Fruit fly (Drosophila melanogaster) whole organism, embryonic: ENCODE measurements around the gene CG18675.

Experiments used
- Atf6 ChIP-seq: fragments of 200-800 bp; sonication (Bioruptor generic); IDR thresholded peaks from 2 replicates; pipeline ENCODE4 v1.3.6; 2022; ENCODE audit warnings: missing biosample characterization, missing genetic modification characterization
- B-H1 ChIP-seq: fragments of 200-800 bp; sonication (Bioruptor generic); IDR thresholded peaks from 3 replicates; pipeline ENCODE4 v1.3.6; 2022; ENCODE audit warnings: missing biosample characterization, missing genetic modification characterization
- CG10209 ChIP-seq: fragments of 200-800 bp; sonication (Bioruptor generic); optimal IDR thresholded peaks from 3 replicates; lab custom pipeline; 2017; ENCODE audit warnings: missing biosample characterization, mild to moderate bottlenecking, missing genetic modification characterization, missing genetic modification reagents
- CG13123 ChIP-seq: fragments of 200-800 bp; sonication (Bioruptor generic); optimal IDR thresholded peaks from 2 replicates; lab custom pipeline; 2016; ENCODE audit warnings: missing biosample characterization, missing genetic modification characterization
- CG14050 ChIP-seq: fragments of 200-800 bp; sonication (Bioruptor generic); IDR thresholded peaks from 3 replicates; pipeline ENCODE4 v1.3.6; 2022; ENCODE audit warnings: missing biosample characterization, missing genetic modification characterization
- CG14667 ChIP-seq: fragments of 200-800 bp; sonication (Bioruptor generic); IDR thresholded peaks from 2 replicates; pipeline ENCODE4 v1.3.6; 2022; ENCODE audit warnings: missing biosample characterization, missing genetic modification characterization
- CG14710 ChIP-seq: fragments of 200-800 bp; sonication (Bioruptor generic); optimal IDR thresholded peaks from 3 replicates; lab custom pipeline; 2019; ENCODE audit warnings: missing biosample characterization, mild to moderate bottlenecking, missing genetic modification characterization, moderate library complexity
- CG15479 ChIP-seq: fragments of 200-800 bp; sonication (Bioruptor generic); optimal IDR thresholded peaks from 3 replicates; lab custom pipeline; 2019; ENCODE audit warnings: missing biosample characterization, mild to moderate bottlenecking, missing genetic modification characterization, moderate library complexity
- CG17361 ChIP-seq: fragments of 200-800 bp; sonication (Bioruptor generic); IDR thresholded peaks from 3 replicates; pipeline ENCODE4 v1.3.6; 2022; ENCODE audit warnings: missing biosample characterization, missing genetic modification characterization
- CG18599 ChIP-seq: fragments of 200-800 bp; sonication (Bioruptor generic); optimal IDR thresholded peaks from 3 replicates; lab custom pipeline; 2017; ENCODE audit warnings: missing biosample characterization, missing genetic modification characterization, mild to moderate bottlenecking, moderate library complexity, missing genetic modification reagents
- CG18619 ChIP-seq: fragments of 200-800 bp; sonication (Bioruptor generic); optimal IDR thresholded peaks from 3 replicates; lab custom pipeline; 2017; ENCODE audit warnings: missing biosample characterization, mild to moderate bottlenecking, missing genetic modification characterization
- CG2199 ChIP-seq: fragments of 200-800 bp; sonication (Bioruptor generic); IDR thresholded peaks from 3 replicates; pipeline ENCODE4 v1.3.6; 2022; ENCODE audit warnings: missing biosample characterization, missing genetic modification characterization
- CG31388 ChIP-seq: fragments of 200-800 bp; sonication (Bioruptor generic); optimal IDR thresholded peaks from 2 replicates; lab custom pipeline; 2016; ENCODE audit warnings: missing biosample characterization, missing genetic modification characterization
- CG34376 ChIP-seq: fragments of 200-800 bp; sonication (Bioruptor generic); optimal IDR thresholded peaks from 2 replicates; lab custom pipeline; 2018; ENCODE audit warnings: missing biosample characterization, mild to moderate bottlenecking, missing genetic modification characterization
- CG43689 ChIP-seq: fragments of 200-800 bp; sonication (Bioruptor generic); IDR thresholded peaks from 2 replicates; pipeline ENCODE4 v1.3.6; 2022; ENCODE audit warnings: missing biosample characterization, missing genetic modification characterization
- CG4424 ChIP-seq: fragments of 200-800 bp; sonication (Bioruptor generic); optimal IDR thresholded peaks from 3 replicates; lab custom pipeline; 2016; ENCODE audit warnings: missing biosample characterization, missing genetic modification characterization
- CG4730 ChIP-seq: fragments of 200-800 bp; sonication (Bioruptor generic); IDR thresholded peaks from 2 replicates; pipeline ENCODE4 v1.3.6; 2022; ENCODE audit warnings: missing biosample characterization, missing genetic modification characterization
- CrebB ChIP-seq: fragments of 200-800 bp; sonication (Bioruptor generic); optimal IDR thresholded peaks from 3 replicates; lab custom pipeline; 2018; ENCODE audit warnings: missing biosample characterization, mild to moderate bottlenecking, missing genetic modification characterization
- Dad ChIP-seq: fragments of 200-800 bp; sonication (Bioruptor generic); optimal IDR thresholded peaks from 3 replicates; lab custom pipeline; 2016; ENCODE audit warnings: missing biosample characterization, missing genetic modification characterization
- Dfd ChIP-seq, 2 experiments: fragments of >200 bp; optimal IDR thresholded peaks; 2 replicates each; lab custom pipeline; 2017; ENCODE audit warnings: missing biosample characterization in 2 of 2, missing genetic modification characterization in 2 of 2
- Drgx ChIP-seq: fragments of 200-800 bp; sonication (Bioruptor generic); IDR thresholded peaks from 2 replicates; pipeline ENCODE4 v1.3.6; 2022; ENCODE audit warnings: missing biosample characterization, missing genetic modification characterization
- GATAe ChIP-seq: fragments of 200-800 bp; sonication (Bioruptor generic); conservative IDR thresholded peaks from 2 replicates; pipeline ENCODE4 v1.3.6; 2022; ENCODE audit warnings: missing biosample characterization, missing genetic modification characterization
- NK7.1 ChIP-seq: fragments of 200-800 bp; sonication (Bioruptor generic); optimal IDR thresholded peaks from 3 replicates; lab custom pipeline; 2016; ENCODE audit warnings: missing biosample characterization, missing genetic modification characterization
- Ptx1 ChIP-seq: fragments of 200-800 bp; sonication (Bioruptor generic); IDR thresholded peaks from 2 replicates; pipeline ENCODE4 v1.3.6; 2022; ENCODE audit warnings: missing biosample characterization, missing genetic modification characterization
- Sry-β ChIP-seq: fragments of 200-800 bp; sonication (Bioruptor generic); optimal IDR thresholded peaks from 2 replicates; lab custom pipeline; 2018; ENCODE audit warnings: missing biosample characterization, mild to moderate bottlenecking, missing genetic modification characterization, moderate library complexity
- Ssrp ChIP-seq: fragments of 200-800 bp; sonication (Bioruptor generic); optimal IDR thresholded peaks from 2 replicates; lab custom pipeline; 2018; ENCODE audit warnings: missing biosample characterization, mild to moderate bottlenecking, missing genetic modification characterization, moderate library complexity
- Xbp1 ChIP-seq: fragments of 200-800 bp; sonication (Bioruptor generic); optimal IDR thresholded peaks from 3 replicates; lab custom pipeline; 2016; ENCODE audit warnings: missing biosample characterization, mild to moderate bottlenecking, missing genetic modification characterization
- amos ChIP-seq: fragments of 200-800 bp; sonication (Bioruptor generic); IDR thresholded peaks from 2 replicates; pipeline ENCODE4 v1.3.6; 2022; ENCODE audit warnings: missing biosample characterization, missing genetic modification characterization; ENCODE audit not compliant: partially characterized antibody
- bowl ChIP-seq: fragments of 200-800 bp; sonication (Bioruptor generic); IDR thresholded peaks from 2 replicates; pipeline ENCODE4 v1.3.6; 2022; ENCODE audit warnings: missing biosample characterization, missing genetic modification characterization
- bsh ChIP-seq, 2 experiments: fragments of 200-800 bp; sonication (Bioruptor generic); optimal IDR thresholded peaks; 2 replicates each; lab custom pipeline; 2017 to 2018; ENCODE audit warnings: mild to moderate bottlenecking in 2 of 2, missing biosample characterization in 2 of 2, missing genetic modification characterization in 2 of 2, moderate library complexity in 1 of 2
- btn ChIP-seq: fragments of 200-800 bp; sonication (Bioruptor generic); optimal IDR thresholded peaks from 2 replicates; lab custom pipeline; 2016; ENCODE audit warnings: missing biosample characterization, missing genetic modification characterization
- cad ChIP-seq: fragments of >200 bp; optimal IDR thresholded peaks from 2 replicates; lab custom pipeline; 2017; ENCODE audit warnings: missing biosample characterization, missing genetic modification characterization
- chm ChIP-seq: fragments of 200-800 bp; sonication (Bioruptor generic); IDR thresholded peaks from 2 replicates; pipeline ENCODE4 v1.3.6; 2022; ENCODE audit warnings: missing biosample characterization, missing genetic modification characterization
- dm ChIP-seq: fragments of 200-800 bp; sonication (Bioruptor generic); optimal IDR thresholded peaks from 3 replicates; lab custom pipeline; 2016; ENCODE audit warnings: missing biosample characterization, missing genetic modification characterization
- gsb-n ChIP-seq: fragments of 200-800 bp; sonication (Bioruptor generic); optimal IDR thresholded peaks from 3 replicates; lab custom pipeline; 2018; ENCODE audit warnings: missing biosample characterization, mild to moderate bottlenecking, missing genetic modification characterization
- jumu ChIP-seq: fragments of 200-800 bp; sonication (Bioruptor generic); optimal IDR thresholded peaks from 3 replicates; lab custom pipeline; 2016; ENCODE audit warnings: missing biosample characterization, missing genetic modification characterization
- knrl ChIP-seq: fragments of 200-800 bp; sonication (Bioruptor generic); IDR thresholded peaks from 3 replicates; pipeline ENCODE4 v1.3.6; 2022; ENCODE audit warnings: missing biosample characterization, missing genetic modification characterization; ENCODE audit not compliant: partially characterized antibody
- maf-S ChIP-seq: fragments of 200-800 bp; sonication (Bioruptor generic); optimal IDR thresholded peaks from 2 replicates; lab custom pipeline; 2016; ENCODE audit warnings: missing biosample characterization, missing genetic modification characterization
- mirr ChIP-seq: fragments of 200-800 bp; sonication (Bioruptor generic); optimal IDR thresholded peaks from 3 replicates; lab custom pipeline; 2018; ENCODE audit warnings: missing biosample characterization, mild to moderate bottlenecking, missing genetic modification characterization
- nerfin-1 ChIP-seq: fragments of 200-800 bp; sonication (Bioruptor generic); optimal IDR thresholded peaks from 3 replicates; lab custom pipeline; 2019; ENCODE audit warnings: missing biosample characterization, mild to moderate bottlenecking, missing genetic modification characterization, moderate library complexity
- org-1 ChIP-seq: fragments of 200-800 bp; sonication (Bioruptor generic); optimal IDR thresholded peaks from 2 replicates; lab custom pipeline; 2017; ENCODE audit warnings: missing biosample characterization, missing genetic modification characterization
- pita ChIP-seq: fragments of 200-800 bp; sonication (Bioruptor generic); optimal IDR thresholded peaks from 2 replicates; lab custom pipeline; 2017; ENCODE audit warnings: missing biosample characterization, mild to moderate bottlenecking, missing genetic modification characterization
- pnt ChIP-seq: fragments of 200-800 bp; sonication (Bioruptor generic); optimal IDR thresholded peaks from 3 replicates; lab custom pipeline; 2016; ENCODE audit warnings: missing biosample characterization, missing genetic modification characterization
- ro ChIP-seq: fragments of 200-800 bp; sonication (Bioruptor generic); IDR thresholded peaks from 2 replicates; pipeline ENCODE4 v1.3.6; 2022; ENCODE audit warnings: missing biosample characterization, missing genetic modification characterization
- sens-2 ChIP-seq: fragments of 200-800 bp; sonication (Bioruptor generic); IDR thresholded peaks from 2 replicates; pipeline ENCODE4 v1.3.6; 2022; ENCODE audit warnings: missing biosample characterization, missing genetic modification characterization
- sisA ChIP-seq: fragments of 200-800 bp; sonication (Bioruptor generic); IDR thresholded peaks from 2 replicates; pipeline ENCODE4 v1.3.6; 2022; ENCODE audit warnings: missing biosample characterization, missing genetic modification characterization
- sna ChIP-seq: fragments of 200-800 bp; sonication (Bioruptor generic); IDR thresholded peaks from 2 replicates; pipeline ENCODE4 v1.3.6; 2022; ENCODE audit warnings: missing biosample characterization, missing genetic modification characterization; ENCODE audit not compliant: partially characterized antibody
- so ChIP-seq: fragments of 200-800 bp; sonication (Bioruptor generic); IDR thresholded peaks from 3 replicates; pipeline ENCODE4 v1.3.6; 2022; ENCODE audit warnings: missing biosample characterization, missing genetic modification characterization
- toy ChIP-seq: fragments of 200-800 bp; sonication (Bioruptor generic); IDR thresholded peaks from 2 replicates; pipeline ENCODE4 v1.3.6; 2022; ENCODE audit warnings: missing biosample characterization, missing genetic modification characterization
- vfl ChIP-seq: fragments of 200-800 bp; sonication (Bioruptor generic); optimal IDR thresholded peaks from 2 replicates; lab custom pipeline; 2016; ENCODE audit warnings: missing biosample characterization, missing genetic modification characterization
- zfh2 ChIP-seq: fragments of 200-800 bp; sonication (Bioruptor generic); optimal IDR thresholded peaks from 2 replicates; lab custom pipeline; 2016; ENCODE audit warnings: missing biosample characterization, missing genetic modification characterization

CG18675 gene

dm6 chr3L:4228187-4228836, 54.6 kb downstream of the CG18675 start (continued):
- TF ChIP-seq CG14050: peak; percentile 97
- peak; percentile 96 for TF ChIP-seq nerfin-1 (tag; lab: Kevin White, UChicago)
- TF ChIP-seq gsb-n: peak; percentile 97
- TF ChIP-seq ro (GFP tag; lab: Robert Waterston, UW): peak; percentile 88
- peak; percentile 93 for TF ChIP-seq CG31388 (GFP tag; lab: Kevin White, UChicago)
- peak; percentile 95 to 99 for TF ChIP-seq bsh (GFP tag; optimal IDR thresholded peaks at IDR 0.05; lab: Kevin White, UChicago)
- TF ChIP-seq CG17361 (GFP tag; lab: Robert Waterston, UW): peak; percentile 97
- peak; percentile 93 for TF ChIP-seq CG18599 (GFP tag; lab: Kevin White, UChicago)
- peak; percentile 91 for TF ChIP-seq CG18619 (GFP tag; lab: Kevin White, UChicago)
- no peak for TF ChIP-seq pita (GFP tag; lab: Kevin White, UChicago)
- TF ChIP-seq CG13123 (GFP tag; lab: Kevin White, UChicago): peak; percentile 91
- peak; percentile 94 for TF ChIP-seq NK7.1
- peak; percentile 43 for TF ChIP-seq mirr
- TF ChIP-seq sisA (GFP tag; lab: Robert Waterston, UW): peak; percentile 99
- TF ChIP-seq Ptx1 (GFP tag; lab: Robert Waterston, UW): peak; percentile 98
- peak; percentile 98 for TF ChIP-seq sens-2 (GFP tag; lab: Robert Waterston, UW)
- TF ChIP-seq vfl (GFP tag; lab: Kevin White, UChicago): peak; percentile 70
- peak; percentile 97 for TF ChIP-seq Xbp1
- peak; percentile 68 for TF ChIP-seq CG34376 (GFP tag; lab: Kevin White, UChicago)
- no peak for TF ChIP-seq cad (GFP tag; lab: Kevin White, UChicago)
- peak; percentile 94 for TF ChIP-seq CG14667 (GFP tag; lab: Robert Waterston, UW)
- TF ChIP-seq sna: no peak
- TF ChIP-seq Dfd (GFP tag; optimal IDR thresholded peaks at IDR 0.05; lab: Kevin White, UChicago): no peak
- TF ChIP-seq bowl: peak; percentile 93
- peak; percentile 57 for TF ChIP-seq Sry-β (GFP tag; lab: Kevin White, UChicago)
- peak; percentile 95 for TF ChIP-seq CG4424 (GFP tag; lab: Kevin White, UChicago)
- TF ChIP-seq jumu: peak; percentile 97
- peak; percentile 49; the same call in 1 of the 2 replicates for TF ChIP-seq GATAe (GFP tag; lab: Robert Waterston, UW)
- TF ChIP-seq so: peak; percentile 97
- TF ChIP-seq Drgx (GFP tag; lab: Robert Waterston, UW): peak; percentile 99
- TF ChIP-seq dm (GFP tag; lab: Kevin White, UChicago): peak; percentile 90
- peak; percentile 97 for TF ChIP-seq btn (GFP tag; lab: Kevin White, UChicago)
- TF ChIP-seq knrl: no peak
- TF ChIP-seq CG43689 (GFP tag; lab: Robert Waterston, UW): peak; percentile 92
- TF ChIP-seq CG15479 (GFP tag; lab: Kevin White, UChicago): no peak
- peak; percentile 97 for TF ChIP-seq CG2199 (GFP tag; lab: Robert Waterston, UW)
- TF ChIP-seq Atf6 (GFP tag; lab: Robert Waterston, UW): peak; percentile 91
- peak; percentile 95 for TF ChIP-seq org-1 (GFP tag; lab: Kevin White, UChicago)
- peak; percentile 95 for TF ChIP-seq pnt (GFP tag; lab: Kevin White, UChicago)
- TF ChIP-seq CG14710 (tag; lab: Kevin White, UChicago): peak; percentile 96
- peak; percentile 91 for TF ChIP-seq maf-S
- TF ChIP-seq Ssrp (tag; lab: Kevin White, UChicago): peak; percentile 96
- peak; percentile 95 for TF ChIP-seq CG10209 (GFP tag; lab: Kevin White, UChicago)
- TF ChIP-seq Dad (GFP tag; lab: Kevin White, UChicago): peak; percentile 93
- peak; percentile 98 for TF ChIP-seq chm
- peak; percentile 93 for TF ChIP-seq CG4730 (GFP tag; lab: Robert Waterston, UW)
- TF ChIP-seq amos (GFP tag; lab: Robert Waterston, UW): no peak
- TF ChIP-seq CrebB (tag; lab: Kevin White, UChicago): peak; percentile 93
- TF ChIP-seq zfh2 (GFP tag; lab: Kevin White, UChicago): peak; percentile 20
- peak; percentile 94 for TF ChIP-seq B-H1
- peak; percentile 73 for TF ChIP-seq toy (GFP tag; lab: Robert Waterston, UW)
